Fruit fly (Drosophila melanogaster): ENCODE measurements around the gene CG32712.

The CG32712 gene

dm6 chrX:8433709-8434108 lies at the start of gene CG32712:
Gene CG32712 (minus strand): TSS chrX:8433809.
- TF ChIP-seq CG34367 (tag; optimal IDR thresholded peaks at IDR 0.05) (no peak), CG13204 (GFP tag; optimal IDR thresholded peaks at IDR 0.05) (no peak), CG32121 (GFP tag; IDR thresholded peaks at IDR 0.05) (no peak)

dm6 chrX:8481462-8481861 lies 47.9 kb upstream of the CG32712 start, which contains the start of gene Cp38:
Gene Cp38 (plus strand): TSS chrX:8481837.
- no peak for TF ChIP-seq CG4496 (GFP tag; IDR thresholded peaks at IDR 0.05)
- TF ChIP-seq CG17806 (tag; optimal IDR thresholded peaks at IDR 0.05) = no peak
- TF ChIP-seq CG10348 (GFP tag; IDR thresholded peaks at IDR 0.05) = no peak
- TF ChIP-seq rn (GFP tag; IDR thresholded peaks at IDR 0.05) = no peak
- TF ChIP-seq Pif1A (GFP tag; optimal IDR thresholded peaks at IDR 0.05) = no peak
- no peak for TF ChIP-seq fd96Ca (GFP tag; IDR thresholded peaks at IDR 0.05)
- TF ChIP-seq EcR (GFP tag; optimal IDR thresholded peaks at IDR 0.05) = no peak
- TF ChIP-seq CG8159 (tag; optimal IDR thresholded peaks at IDR 0.05) = no peak
- no peak for TF ChIP-seq CG15710 (tag; optimal IDR thresholded peaks at IDR 0.05)
- no peak for TF ChIP-seq CG14655 (GFP tag; optimal IDR thresholded peaks at IDR 0.05)

- no peak for TF ChIP-seq CG17806 (tag; optimal IDR thresholded peaks at IDR 0.05)
- TF ChIP-seq CG8301 (tag; optimal IDR thresholded peaks at IDR 0.05) = no peak
- no peak for TF ChIP-seq CG10348 (GFP tag; IDR thresholded peaks at IDR 0.05)
- no peak for TF ChIP-seq CG12605 (GFP tag; IDR thresholded peaks at IDR 0.05)
- TF ChIP-seq CG8159 (tag; optimal IDR thresholded peaks at IDR 0.05) = no peak
- no peak for TF ChIP-seq fd96Ca (GFP tag; IDR thresholded peaks at IDR 0.05)
- TF ChIP-seq EcR (GFP tag; optimal IDR thresholded peaks at IDR 0.05) = no peak
- no peak for TF ChIP-seq CG32121 (GFP tag; IDR thresholded peaks at IDR 0.05)
These were observed 45.5 kb upstream of the CG32712 start, which contains the start of gene Cp36 for dm6 chrX:8479031-8479568. Gene Cp36 (plus strand): TSS chrX:8479319.

dm6 chrX:8476817-8477216 lies 43.2 kb upstream of the CG32712 start, which contains the start of gene Cp7Fc:
Gene Cp7Fc (plus strand): TSS chrX:8477117.
- TF ChIP-seq CG12605 (GFP tag; IDR thresholded peaks at IDR 0.05) (no peak), CG13204 (GFP tag; optimal IDR thresholded peaks at IDR 0.05) (no peak), fd96Ca (GFP tag; IDR thresholded peaks at IDR 0.05) (no peak), CG8159 (tag; optimal IDR thresholded peaks at IDR 0.05) (no peak), gl (tag; optimal IDR thresholded peaks at IDR 0.05) (no peak), CG17806 (tag; optimal IDR thresholded peaks at IDR 0.05) (no peak), Pif1B (GFP tag; optimal IDR thresholded peaks at IDR 0.05) (no peak), CG4496 (GFP tag; IDR thresholded peaks at IDR 0.05) (no peak), CG32121 (GFP tag; IDR thresholded peaks at IDR 0.05) (no peak), D1 (tag; optimal IDR thresholded peaks at IDR 0.05) (no peak), CG10348 (GFP tag; IDR thresholded peaks at IDR 0.05) (no peak)

- TF ChIP-seq CG17806 (tag; optimal IDR thresholded peaks at IDR 0.05) = no peak
- no peak for TF ChIP-seq CG12605 (GFP tag; IDR thresholded peaks at IDR 0.05)
- no peak for TF ChIP-seq CG32121 (GFP tag; IDR thresholded peaks at IDR 0.05)
- TF ChIP-seq gl (tag; optimal IDR thresholded peaks at IDR 0.05) = no peak
- TF ChIP-seq Pif1B (GFP tag; optimal IDR thresholded peaks at IDR 0.05) = no peak
- no peak for TF ChIP-seq rn (GFP tag; IDR thresholded peaks at IDR 0.05)
These were observed 42.0 kb upstream of the CG32712 start for dm6 chrX:8475657-8476056.

- no peak for TF ChIP-seq CG34367 (tag; optimal IDR thresholded peaks at IDR 0.05)
- no peak for TF ChIP-seq CG14655 (GFP tag; optimal IDR thresholded peaks at IDR 0.05)
- no peak for TF ChIP-seq Pif1B (GFP tag; optimal IDR thresholded peaks at IDR 0.05)
- no peak for TF ChIP-seq CG17806 (tag; optimal IDR thresholded peaks at IDR 0.05)
- no peak for TF ChIP-seq fd96Ca (GFP tag; IDR thresholded peaks at IDR 0.05)
- no peak for TF ChIP-seq CG10348 (GFP tag; IDR thresholded peaks at IDR 0.05)
- TF ChIP-seq CG8301 (tag; optimal IDR thresholded peaks at IDR 0.05) = no peak
- TF ChIP-seq EcR (GFP tag; optimal IDR thresholded peaks at IDR 0.05) = no peak
- TF ChIP-seq CG32121 (GFP tag; IDR thresholded peaks at IDR 0.05) = no peak
- TF ChIP-seq gl (tag; optimal IDR thresholded peaks at IDR 0.05) = no peak
- no peak for TF ChIP-seq Snoo (tag; optimal IDR thresholded peaks at IDR 0.05)
- TF ChIP-seq CG15710 (tag; optimal IDR thresholded peaks at IDR 0.05) = no peak
- no peak for TF ChIP-seq Pif1A (GFP tag; optimal IDR thresholded peaks at IDR 0.05)
- no peak for TF ChIP-seq CG8159 (tag; optimal IDR thresholded peaks at IDR 0.05)
These were observed 39.8 kb upstream of the CG32712 start, which contains the start of gene Cp7Fb for dm6 chrX:8473339-8473887. Gene Cp7Fb (plus strand): TSS chrX:8473837.

- TF ChIP-seq CG13204 (GFP tag; optimal IDR thresholded peaks at IDR 0.05) (no peak), CG32121 (GFP tag; IDR thresholded peaks at IDR 0.05) (no peak), CG34367 (tag; optimal IDR thresholded peaks at IDR 0.05) (no peak), CG17806 (tag; optimal IDR thresholded peaks at IDR 0.05) (no peak), CG14655 (GFP tag; optimal IDR thresholded peaks at IDR 0.05) (no peak), CG8301 (tag; optimal IDR thresholded peaks at IDR 0.05) (no peak), CG8159 (tag; optimal IDR thresholded peaks at IDR 0.05) (no peak), EcR (GFP tag; optimal IDR thresholded peaks at IDR 0.05) (no peak)
These were observed 37.0 kb upstream of the CG32712 start, which contains the start of gene Cp7Fa for dm6 chrX:8470588-8470987. Gene Cp7Fa (plus strand): TSS chrX:8470888.

Data from whole organism, pupa.